Worm (Caenorhabditis elegans): Measurements from ENCODE around the gene ttbk-8.2.

ce11 chrIV:5654203-5654602 is 22.5 kb downstream of the ttbk-8.2 start:
- TF ChIP-seq tbx-2 (tag; optimal IDR thresholded peaks at IDR 0.05) = no peak
- TF ChIP-seq ztf-4 (tag; optimal IDR thresholded peaks at IDR 0.05) = no peak
- TF ChIP-seq nhr-237 (tag; optimal IDR thresholded peaks at IDR 0.05) = no peak
- no peak for TF ChIP-seq elt-3 (tag; optimal IDR thresholded peaks at IDR 0.05)
- no peak for TF ChIP-seq nfya-1 (tag; optimal IDR thresholded peaks at IDR 0.05; ENCODE audit: insufficient read depth)
- TF ChIP-seq ceh-82 (tag; optimal IDR thresholded peaks at IDR 0.05) = no peak

Data from whole organism, L3 larva.